Fruit fly (Drosophila melanogaster): ENCODE data around the gene CG12069.

- no peak for TF ChIP-seq CG6792 (GFP tag; optimal IDR thresholded peaks at IDR 0.05)
- TF ChIP-seq CG10631 (GFP tag; optimal IDR thresholded peaks at IDR 0.05), result no peak
- no peak for TF ChIP-seq net (GFP tag; optimal IDR thresholded peaks at IDR 0.05)
- TF ChIP-seq Lpt (GFP tag; optimal IDR thresholded peaks at IDR 0.05), result no peak
- TF ChIP-seq Sox102F (GFP tag; optimal IDR thresholded peaks at IDR 0.05), result no peak
- peak in 1 of 2 experiments; percentile 8 for TF ChIP-seq salr (GFP tag; optimal IDR thresholded peaks at IDR 0.05)
- TF ChIP-seq Smox (GFP tag; optimal IDR thresholded peaks at IDR 0.05), result no peak
- no peak for TF ChIP-seq lz (GFP tag; optimal IDR thresholded peaks at IDR 0.05)
- no peak for TF ChIP-seq Blimp-1 (GFP tag; optimal IDR thresholded peaks at IDR 0.05)
- peak; percentile 14 for TF ChIP-seq CG32006 (GFP tag; optimal IDR thresholded peaks at IDR 0.05)
- no peak for TF ChIP-seq CG11902 (GFP tag; optimal IDR thresholded peaks at IDR 0.05)
Observed at dm6 chr3R:30714395-30714794, 19.1 kb upstream of the CG12069 start.
